Fruit fly (Drosophila melanogaster) whole organism, embryonic: ENCODE data around the gene wls.

Experiments used
- Abd-B ChIP-seq: fragments of 200-800 bp; sonication (Bioruptor generic); optimal IDR thresholded peaks from 2 replicates; lab custom pipeline; 2018; ENCODE audit warnings: missing biosample characterization, mild to moderate bottlenecking, missing genetic modification characterization, moderate library complexity
- Bteb2 ChIP-seq: fragments of 200-800 bp; sonication (Bioruptor generic); optimal IDR thresholded peaks from 2 replicates; lab custom pipeline; 2016; ENCODE audit warnings: missing biosample characterization, missing genetic modification characterization
- CG12942 ChIP-seq: fragments of 200-800 bp; sonication (Bioruptor generic); optimal IDR thresholded peaks from 3 replicates; lab custom pipeline; 2016; ENCODE audit warnings: missing biosample characterization, missing genetic modification characterization
- CG13287 ChIP-seq: fragments of 200-800 bp; sonication (Bioruptor generic); IDR thresholded peaks from 2 replicates; pipeline ENCODE4 v1.3.6; 2022; ENCODE audit warnings: missing biosample characterization, missing genetic modification characterization; ENCODE audit not compliant: partially characterized antibody
- CG13424 ChIP-seq: fragments of 200-800 bp; sonication (Bioruptor generic); optimal IDR thresholded peaks from 2 replicates; lab custom pipeline; 2019; ENCODE audit warnings: missing biosample characterization, mild to moderate bottlenecking, missing genetic modification characterization, moderate library complexity
- CG15514 ChIP-seq: fragments of 200-800 bp; sonication (Bioruptor generic); optimal IDR thresholded peaks from 3 replicates; lab custom pipeline; 2017; ENCODE audit warnings: missing biosample characterization, missing genetic modification characterization, mild to moderate bottlenecking, moderate library complexity, missing genetic modification reagents
- CG18011 ChIP-seq: fragments of 200-800 bp; sonication (Bioruptor generic); optimal IDR thresholded peaks from 2 replicates; lab custom pipeline; 2017; ENCODE audit warnings: missing biosample characterization, missing genetic modification characterization, mild to moderate bottlenecking, moderate library complexity, missing genotype
- CG2712 ChIP-seq: fragments of 200-800 bp; optimal IDR thresholded peaks from 3 replicates; lab custom pipeline; 2019; ENCODE audit warnings: missing biosample characterization, mild to moderate bottlenecking, missing genetic modification characterization, moderate library complexity
- CG4360 ChIP-seq: fragments of 200-800 bp; sonication (Bioruptor generic); IDR thresholded peaks from 2 replicates; pipeline ENCODE4 v1.3.6; 2022; ENCODE audit warnings: missing biosample characterization, missing genetic modification characterization
- CG4424 ChIP-seq: fragments of 200-800 bp; sonication (Bioruptor generic); optimal IDR thresholded peaks from 3 replicates; lab custom pipeline; 2016; ENCODE audit warnings: missing biosample characterization, missing genetic modification characterization
- CG4730 ChIP-seq: fragments of 200-800 bp; sonication (Bioruptor generic); IDR thresholded peaks from 2 replicates; pipeline ENCODE4 v1.3.6; 2022; ENCODE audit warnings: missing biosample characterization, missing genetic modification characterization
- CG6272 ChIP-seq: fragments of 200-800 bp; sonication (Bioruptor generic); IDR thresholded peaks from 2 replicates; pipeline ENCODE4 v1.3.6; 2022; ENCODE audit warnings: missing biosample characterization, missing genetic modification characterization
- CG6654 ChIP-seq: fragments of 200-800 bp; sonication (Bioruptor generic); optimal IDR thresholded peaks from 2 replicates; lab custom pipeline; 2017; ENCODE audit warnings: missing biosample characterization, mild to moderate bottlenecking, missing genetic modification characterization
- CG8478 ChIP-seq: fragments of >200 bp; optimal IDR thresholded peaks from 2 replicates; lab custom pipeline; 2018
- CHES-1-like ChIP-seq: fragments of 200-800 bp; sonication (Bioruptor generic); optimal IDR thresholded peaks from 2 replicates; lab custom pipeline; 2016; ENCODE audit warnings: missing biosample characterization, missing genetic modification characterization
- CTCF ChIP-seq: fragments of 200-800 bp; sonication (Bioruptor generic); optimal IDR thresholded peaks from 2 replicates; lab custom pipeline; 2017; ENCODE audit warnings: missing biosample characterization, mild to moderate bottlenecking, missing genetic modification characterization, moderate library complexity
- Chrac-16 ChIP-seq: fragments of 200-800 bp; sonication (Bioruptor generic); optimal IDR thresholded peaks from 3 replicates; lab custom pipeline; 2016; ENCODE audit warnings: missing biosample characterization, missing genetic modification characterization
- CkIIα-i1 ChIP-seq: fragments of 200-800 bp; sonication (Bioruptor generic); IDR thresholded peaks from 2 replicates; pipeline ENCODE4 v1.3.6; 2022; ENCODE audit warnings: missing biosample characterization, missing genetic modification characterization
- D ChIP-seq, 2 experiments: fragments of 200-800 bp in 1 of 2; fragments of >200 bp in 1 of 2; sonication (Bioruptor generic) in 1 of 2; optimal IDR thresholded peaks; 2 replicates in 1 of 2; 3 replicates in 1 of 2; lab custom pipeline; 2017; ENCODE audit warnings: mild to moderate bottlenecking in 1 of 2, missing biosample characterization in 1 of 2, missing genetic modification characterization in 1 of 2, missing genetic modification reagents in 1 of 2
- Drgx ChIP-seq: fragments of 200-800 bp; sonication (Bioruptor generic); IDR thresholded peaks from 2 replicates; pipeline ENCODE4 v1.3.6; 2022; ENCODE audit warnings: missing biosample characterization, missing genetic modification characterization
- Fer3 ChIP-seq: fragments of 200-800 bp; sonication (Bioruptor generic); optimal IDR thresholded peaks from 2 replicates; lab custom pipeline; 2018; ENCODE audit warnings: missing biosample characterization, mild to moderate bottlenecking, missing genetic modification characterization, moderate library complexity
- Hey ChIP-seq: fragments of 200-800 bp; sonication (Bioruptor generic); optimal IDR thresholded peaks from 3 replicates; lab custom pipeline; 2018; ENCODE audit warnings: missing biosample characterization, mild to moderate bottlenecking, missing genetic modification characterization
- Hmx ChIP-seq: fragments of 200-800 bp; sonication (Bioruptor generic); optimal IDR thresholded peaks from 2 replicates; lab custom pipeline; 2016; ENCODE audit warnings: missing biosample characterization, missing genetic modification characterization
- Jarid2 ChIP-seq: fragments of 200-800 bp; sonication (Bioruptor generic); optimal IDR thresholded peaks from 3 replicates; lab custom pipeline; 2017; ENCODE audit warnings: mild to moderate bottlenecking, missing biosample characterization, missing genetic modification reagents, missing genetic modification characterization
- Lim3 ChIP-seq: fragments of 200-800 bp; sonication (Bioruptor generic); IDR thresholded peaks from 2 replicates; pipeline ENCODE4 v1.3.6; 2022; ENCODE audit warnings: missing biosample characterization, missing genetic modification characterization
- Opbp ChIP-seq: fragments of 200-800 bp; sonication (Bioruptor generic); IDR thresholded peaks from 3 replicates; pipeline ENCODE4 v1.3.6; 2022; ENCODE audit warnings: missing biosample characterization, missing genetic modification characterization; ENCODE audit not compliant: partially characterized antibody
- Ptx1 ChIP-seq: fragments of 200-800 bp; sonication (Bioruptor generic); IDR thresholded peaks from 2 replicates; pipeline ENCODE4 v1.3.6; 2022; ENCODE audit warnings: missing biosample characterization, missing genetic modification characterization
- Xbp1 ChIP-seq: fragments of 200-800 bp; sonication (Bioruptor generic); optimal IDR thresholded peaks from 3 replicates; lab custom pipeline; 2016; ENCODE audit warnings: missing biosample characterization, mild to moderate bottlenecking, missing genetic modification characterization
- ara ChIP-seq: fragments of 200-800 bp; sonication (Bioruptor generic); IDR thresholded peaks from 2 replicates; pipeline ENCODE4 v1.3.6; 2022; ENCODE audit warnings: missing biosample characterization, missing genetic modification characterization
- ase ChIP-seq: fragments of 200-800 bp; sonication (Bioruptor generic); IDR thresholded peaks from 3 replicates; pipeline ENCODE4 v1.3.6; 2022; ENCODE audit warnings: missing biosample characterization, missing genetic modification characterization
- ato ChIP-seq: fragments of 200-800 bp; sonication (Bioruptor generic); IDR thresholded peaks from 2 replicates; pipeline ENCODE4 v1.3.6; 2022; ENCODE audit warnings: missing biosample characterization, missing genetic modification characterization; ENCODE audit not compliant: partially characterized antibody
- bbx ChIP-seq: fragments of 200-800 bp; sonication (Bioruptor generic); IDR thresholded peaks from 2 replicates; pipeline ENCODE4 v1.3.6; 2022; ENCODE audit warnings: missing biosample characterization, missing genetic modification characterization; ENCODE audit not compliant: partially characterized antibody
- bsh ChIP-seq, 2 experiments: fragments of 200-800 bp; sonication (Bioruptor generic); optimal IDR thresholded peaks; 2 replicates each; lab custom pipeline; 2017 to 2018; ENCODE audit warnings: mild to moderate bottlenecking in 2 of 2, missing biosample characterization in 2 of 2, missing genetic modification characterization in 2 of 2, moderate library complexity in 1 of 2
- caup ChIP-seq: fragments of 200-800 bp; sonication (Bioruptor generic); optimal IDR thresholded peaks from 3 replicates; lab custom pipeline; 2017; ENCODE audit warnings: missing biosample characterization, mild to moderate bottlenecking, missing genetic modification characterization, moderate library complexity; ENCODE audit not compliant: severe bottlenecking
- cg ChIP-seq: fragments of 200-800 bp; sonication (Bioruptor generic); optimal IDR thresholded peaks from 3 replicates; lab custom pipeline; 2019; ENCODE audit warnings: missing biosample characterization, mild to moderate bottlenecking, missing genetic modification characterization, moderate library complexity
- crol ChIP-seq: fragments of 200-800 bp; sonication (Bioruptor generic); IDR thresholded peaks from 2 replicates; pipeline ENCODE4 v1.3.6; 2022; ENCODE audit warnings: missing biosample characterization, missing genetic modification characterization
- danr ChIP-seq: fragments of 200-800 bp; sonication (Bioruptor generic); IDR thresholded peaks from 2 replicates; pipeline ENCODE4 v1.3.6; 2022; ENCODE audit warnings: missing biosample characterization, missing genetic modification characterization
- dysf ChIP-seq: fragments of 200-800 bp; sonication (Bioruptor generic); IDR thresholded peaks from 3 replicates; pipeline ENCODE4 v1.3.6; 2022; ENCODE audit warnings: missing biosample characterization, missing genetic modification characterization
- eve ChIP-seq, 2 experiments: fragments of >200 bp; optimal IDR thresholded peaks; 2 replicates each; lab custom pipeline; 2017; ENCODE audit warnings: missing biosample characterization in 2 of 2, missing genetic modification characterization in 2 of 2
- gro ChIP-seq: fragments of 200-800 bp; sonication (Bioruptor generic); optimal IDR thresholded peaks from 2 replicates; lab custom pipeline; 2016; ENCODE audit warnings: missing biosample characterization, missing genetic modification characterization
- hbn ChIP-seq: fragments of 200-800 bp; sonication (Bioruptor generic); IDR thresholded peaks from 2 replicates; pipeline ENCODE4 v1.3.6; 2022; ENCODE audit warnings: missing biosample characterization, missing genetic modification characterization; ENCODE audit not compliant: partially characterized antibody
- klu ChIP-seq: fragments of 200-800 bp; sonication (Bioruptor generic); IDR thresholded peaks from 2 replicates; pipeline ENCODE4 v1.3.6; 2022; ENCODE audit warnings: missing biosample characterization, missing genetic modification characterization
- nau ChIP-seq: fragments of 200-800 bp; sonication (Bioruptor generic); optimal IDR thresholded peaks from 3 replicates; lab custom pipeline; 2017; ENCODE audit warnings: missing biosample characterization, mild to moderate bottlenecking, missing genetic modification characterization, missing genetic modification reagents
- repo ChIP-seq: fragments of 200-800 bp; sonication (Bioruptor generic); optimal IDR thresholded peaks from 2 replicates; lab custom pipeline; 2016; ENCODE audit warnings: missing biosample characterization, missing genetic modification characterization
- sens ChIP-seq: fragments of 200-800 bp; sonication (Bioruptor generic); peaks from one replicate; lab custom pipeline; 2016; ENCODE audit warnings: missing biosample characterization, missing genetic modification characterization
- sim ChIP-seq: fragments of 200-800 bp; sonication (Bioruptor generic); IDR thresholded peaks from 2 replicates; pipeline ENCODE4 v1.3.6; 2022; ENCODE audit warnings: missing biosample characterization, missing genetic modification characterization
- trem ChIP-seq: fragments of 200-800 bp; optimal IDR thresholded peaks from 3 replicates; lab custom pipeline; 2019; ENCODE audit warnings: missing biosample characterization, mild to moderate bottlenecking, missing genetic modification characterization, moderate library complexity
- tx ChIP-seq: fragments of 200-800 bp; sonication (Bioruptor generic); optimal IDR thresholded peaks from 2 replicates; lab custom pipeline; 2016; ENCODE audit warnings: missing biosample characterization, missing genetic modification characterization

Gene wls

dm6 chr3L:11138862-11139261 is 30.6 kb downstream of the wls start:
- TF ChIP-seq sim (GFP tag; lab: Robert Waterston, UW), result no peak
- TF ChIP-seq CG8478 (lab: Kevin White, UChicago), result no peak
- TF ChIP-seq Drgx, result 0 out of 2 replicates have a peak, but pooled peaks have one; percentile 17
- TF ChIP-seq crol, result peak; percentile 78
- TF ChIP-seq bbx (GFP tag; lab: Robert Waterston, UW), result 0 out of 2 replicates have a peak, but pooled peaks have one; percentile 17
- no peak for TF ChIP-seq Opbp (GFP tag; lab: Robert Waterston, UW)
- TF ChIP-seq CHES-1-like (GFP tag; lab: Kevin White, UChicago), result no peak
- TF ChIP-seq cg (GFP tag; lab: Kevin White, UChicago), result no peak
- TF ChIP-seq CG6272, result no peak
- no peak for TF ChIP-seq trem (tag; lab: Kevin White, UChicago)

dm6 chr3L:11136349-11136748 is 33.1 kb downstream of the wls start:
- no peak for TF ChIP-seq CG4360 (GFP tag; lab: Robert Waterston, UW)
- no peak for TF ChIP-seq CTCF (GFP tag; lab: Kevin White, UChicago)
- TF ChIP-seq CG13424 (tag; lab: Kevin White, UChicago), result no peak
- TF ChIP-seq klu (GFP tag; lab: Robert Waterston, UW), result no peak
- TF ChIP-seq bsh (GFP tag; optimal IDR thresholded peaks at IDR 0.05; lab: Kevin White, UChicago), result peak in 1 of 2 experiments; percentile 2
- peak in 1 of 2 experiments; percentile 62 for TF ChIP-seq eve (GFP tag; optimal IDR thresholded peaks at IDR 0.05; lab: Kevin White, UChicago)
- no peak for TF ChIP-seq Hmx (GFP tag; lab: Kevin White, UChicago)
- TF ChIP-seq ara, result no peak
- TF ChIP-seq caup (GFP tag; lab: Kevin White, UChicago), result no peak

- TF ChIP-seq sens (GFP tag; lab: Kevin White, UChicago) (peak; percentile 57), gro (peak; percentile 21), CG2712 (tag; lab: Kevin White, UChicago) (no peak), CG6654 (GFP tag; lab: Kevin White, UChicago) (no peak), Jarid2 (peak; percentile 79), Ptx1 (GFP tag; lab: Robert Waterston, UW) (no peak), nau (GFP tag; lab: Kevin White, UChicago) (no peak), CG15514 (GFP tag; lab: Kevin White, UChicago) (peak; percentile 61), dysf (GFP tag; lab: Robert Waterston, UW) (no peak), repo (GFP tag; lab: Kevin White, UChicago) (no peak), tx (GFP tag; lab: Kevin White, UChicago) (no peak), Fer3 (no peak), Lim3 (GFP tag; lab: Robert Waterston, UW) (no peak), Bteb2 (no peak), CG4730 (GFP tag; lab: Robert Waterston, UW) (no peak), danr (GFP tag; lab: Robert Waterston, UW) (no peak), CG13287 (GFP tag; lab: Robert Waterston, UW) (peak; percentile 31; the same call in 1 of the 2 replicates), CkIIα-i1 (GFP tag; lab: Robert Waterston, UW) (no peak), ato (GFP tag; lab: Robert Waterston, UW) (peak; percentile 51; the same call in 1 of the 2 replicates), CTCF (GFP tag; lab: Kevin White, UChicago) (peak; percentile 77), ase (no peak), Xbp1 (GFP tag; lab: Kevin White, UChicago) (no peak), CG12942 (no peak), hbn (no peak), Chrac-16 (GFP tag; lab: Kevin White, UChicago) (no peak), D (optimal IDR thresholded peaks at IDR 0.05; lab: Kevin White, UChicago) (no peak), D (GFP tag; optimal IDR thresholded peaks at IDR 0.05; lab: Kevin White, UChicago) (no peak), CG18011 (no peak), Drgx (0 out of 2 replicates have a peak, but pooled peaks have one; percentile 5), caup (GFP tag; lab: Kevin White, UChicago) (peak; percentile 11), Hey (tag; lab: Kevin White, UChicago) (no peak), Abd-B (no peak), CG4424 (no peak)
These were observed 33.6 kb downstream of the wls start, which contains the start of gene IRSp53 for dm6 chr3L:11135846-11136245. Gene IRSp53, plus strand, starts transcription at chr3L:11136049.
